Worm (Caenorhabditis elegans) whole organism, midembryonic: ENCODE results near the gene ins-9.

Experiments
- T22C8.4 ChIP-seq: fragments of 200-800 bp; sonication (Bioruptor generic); IDR thresholded peaks from 2 replicates; pipeline ENCODE4 v1.3.6; 2022; ENCODE audit warnings: missing genetic modification characterization, missing compliant biosample characterization
- cog-1 ChIP-seq: sonication (generic microtip); optimal IDR thresholded peaks from 2 replicates; lab custom pipeline; 2016; ENCODE audit warnings: missing genetic modification characterization, missing compliant biosample characterization
- flt-1 ChIP-seq: fragments of 200-800 bp; sonication (Bioruptor generic); IDR thresholded peaks from 2 replicates; pipeline ENCODE4 v1.3.6; 2022; ENCODE audit warnings: missing genetic modification characterization, missing compliant biosample characterization
- klf-2 ChIP-seq: fragments of 200-800 bp; sonication (Bioruptor generic); conservative IDR thresholded peaks from 2 replicates; pipeline ENCODE4 v1.3.6; 2022; ENCODE audit warnings: missing genetic modification reagents, missing genetic modification characterization, missing compliant biosample characterization
- med-1 ChIP-seq: sonication (generic microtip); optimal IDR thresholded peaks from 2 replicates; lab custom pipeline; 2017; ENCODE audit warnings: missing genetic modification characterization, mild to moderate bottlenecking, missing compliant biosample characterization, antibody characterized with exemption, missing genetic modification reagents; ENCODE audit not compliant: insufficient read depth
- ref-1 ChIP-seq: fragments of 200-800 bp; sonication (Bioruptor generic); conservative IDR thresholded peaks from 2 replicates; pipeline ENCODE4 v1.3.6; 2022; ENCODE audit warnings: missing genetic modification reagents, missing genetic modification characterization, missing compliant biosample characterization
- tab-1 ChIP-seq: fragments of 200-800 bp; sonication (Bioruptor generic); IDR thresholded peaks from 2 replicates; pipeline ENCODE4 v1.3.6; 2022; ENCODE audit warnings: missing genetic modification characterization, missing compliant biosample characterization
- ztf-23 ChIP-seq: fragments of 200-800 bp; sonication (Bioruptor generic); IDR thresholded peaks from 2 replicates; pipeline ENCODE4 v1.3.6; 2022; ENCODE audit warnings: missing genetic modification reagents, missing genetic modification characterization, missing compliant biosample characterization
- ztf-29 ChIP-seq: fragments of 200-800 bp; sonication (Bioruptor generic); IDR thresholded peaks from 2 replicates; pipeline ENCODE4 v1.3.6; 2022; ENCODE audit warnings: missing genetic modification reagents, missing genetic modification characterization, missing compliant biosample characterization

ins-9 gene

DNA sequence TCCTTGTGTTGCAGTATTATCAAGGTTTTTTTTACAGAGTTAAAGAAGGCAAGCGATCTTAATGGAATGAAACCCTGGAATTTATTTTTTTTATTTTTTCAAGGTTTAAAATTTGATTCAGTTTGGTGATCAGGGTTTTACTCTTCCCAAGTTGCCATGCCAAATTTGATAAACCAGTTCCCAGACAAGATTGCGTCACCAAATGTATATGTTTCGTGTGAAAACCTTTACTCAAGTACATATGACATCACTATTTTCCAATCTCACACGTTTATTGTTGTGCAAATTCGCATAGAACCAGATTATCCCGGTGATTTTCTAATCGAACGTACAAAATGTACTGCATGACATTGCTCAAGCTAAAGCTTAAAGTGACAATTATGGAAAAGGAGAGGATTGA lies 12.2 kb upstream of the ins-9 start:
- no peak for TF ChIP-seq ztf-29 (GFP tag; lab: Robert Waterston, UW)
- TF ChIP-seq klf-2 (GFP tag; lab: Robert Waterston, UW) = no peak
- no peak for TF ChIP-seq flt-1 (GFP tag; lab: Robert Waterston, UW)
- no peak for TF ChIP-seq cog-1 (tag; lab: Kevin White, UChicago)
- no peak for TF ChIP-seq ztf-23 (GFP tag; lab: Robert Waterston, UW)
- no peak for TF ChIP-seq med-1
- no peak for TF ChIP-seq tab-1 (GFP tag; lab: Robert Waterston, UW)
- no peak for TF ChIP-seq T22C8.4 (GFP tag; lab: Robert Waterston, UW)
- no peak for TF ChIP-seq ref-1

DNA sequence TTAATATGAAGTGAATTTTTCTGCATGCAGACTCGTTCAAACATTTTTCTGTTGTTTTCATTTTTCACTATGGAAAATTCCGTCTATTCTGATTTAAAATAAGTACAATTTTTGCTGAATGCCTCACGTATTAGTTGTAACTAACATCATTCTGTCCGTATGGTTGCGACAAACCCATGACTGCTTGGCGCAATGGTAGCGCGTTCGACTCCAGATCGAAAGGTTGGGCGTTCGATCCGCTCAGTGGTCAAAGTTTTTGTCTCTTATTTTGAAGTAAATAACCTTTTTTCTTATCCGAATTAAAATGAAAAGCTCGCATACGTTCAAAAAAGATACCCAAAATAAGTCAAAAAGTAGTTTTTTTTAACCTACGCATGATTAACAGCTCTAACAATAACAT lies 10.7 kb upstream of the ins-9 start:
- TF ChIP-seq med-1 = no peak
- no peak for TF ChIP-seq T22C8.4 (GFP tag; lab: Robert Waterston, UW)
- TF ChIP-seq cog-1 (tag; lab: Kevin White, UChicago) = no peak
- TF ChIP-seq flt-1 (GFP tag; lab: Robert Waterston, UW) = no peak

DNA sequence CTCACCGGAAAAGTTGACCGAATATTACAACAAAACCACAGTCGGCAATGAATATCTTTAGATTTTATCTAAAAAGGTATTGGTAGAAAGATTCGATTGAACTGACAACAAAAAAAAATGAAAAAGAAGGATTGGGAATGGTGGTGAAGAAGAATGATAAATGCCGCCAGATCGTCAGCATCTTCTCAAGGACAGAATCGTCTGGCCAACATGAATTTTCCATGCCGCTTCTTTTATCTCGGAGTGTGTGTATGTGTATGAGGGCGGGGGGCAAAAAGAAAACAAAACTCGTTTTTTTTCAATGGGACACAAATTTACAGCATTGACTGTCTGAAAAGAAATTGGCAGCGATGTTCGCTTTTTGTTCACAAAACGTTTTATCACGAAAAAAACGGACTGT lies 9.4 kb upstream of the ins-9 start:
- TF ChIP-seq T22C8.4 (GFP tag; lab: Robert Waterston, UW) (no peak), klf-2 (GFP tag; lab: Robert Waterston, UW) (no peak), ztf-23 (GFP tag; lab: Robert Waterston, UW) (no peak), ztf-29 (GFP tag; lab: Robert Waterston, UW) (no peak), ref-1 (no peak), flt-1 (GFP tag; lab: Robert Waterston, UW) (no peak)

DNA sequence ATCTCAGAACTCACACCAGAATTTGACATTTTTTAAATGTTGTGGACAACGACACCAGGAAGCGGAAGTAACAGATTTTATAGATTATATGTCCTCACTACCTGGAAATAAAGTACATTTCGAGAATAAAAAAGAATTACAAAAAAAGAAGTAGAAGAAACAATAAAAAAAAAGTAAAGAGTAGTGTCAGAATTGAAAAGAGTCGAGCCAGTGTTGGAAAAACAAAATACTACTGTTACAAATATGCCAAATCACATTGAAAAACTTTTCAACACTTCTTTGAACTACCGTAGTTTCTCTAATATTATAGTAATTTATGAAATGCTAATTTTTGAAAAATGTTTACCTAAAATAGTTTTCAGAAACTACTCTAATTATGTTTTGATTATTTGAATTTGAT lies 8.3 kb upstream of the ins-9 start, which contains the start of gene C06E2.1:
Gene C06E2.1, minus strand, starts transcription at position 101 of the 400 bp plus-strand sequence.
- TF ChIP-seq T22C8.4 (GFP tag; lab: Robert Waterston, UW) (no peak), flt-1 (GFP tag; lab: Robert Waterston, UW) (no peak), klf-2 (GFP tag; lab: Robert Waterston, UW) (no peak), ztf-23 (GFP tag; lab: Robert Waterston, UW) (no peak), cog-1 (tag; lab: Kevin White, UChicago) (no peak), tab-1 (GFP tag; lab: Robert Waterston, UW) (no peak), ztf-29 (GFP tag; lab: Robert Waterston, UW) (no peak), med-1 (no peak), ref-1 (no peak)

DNA sequence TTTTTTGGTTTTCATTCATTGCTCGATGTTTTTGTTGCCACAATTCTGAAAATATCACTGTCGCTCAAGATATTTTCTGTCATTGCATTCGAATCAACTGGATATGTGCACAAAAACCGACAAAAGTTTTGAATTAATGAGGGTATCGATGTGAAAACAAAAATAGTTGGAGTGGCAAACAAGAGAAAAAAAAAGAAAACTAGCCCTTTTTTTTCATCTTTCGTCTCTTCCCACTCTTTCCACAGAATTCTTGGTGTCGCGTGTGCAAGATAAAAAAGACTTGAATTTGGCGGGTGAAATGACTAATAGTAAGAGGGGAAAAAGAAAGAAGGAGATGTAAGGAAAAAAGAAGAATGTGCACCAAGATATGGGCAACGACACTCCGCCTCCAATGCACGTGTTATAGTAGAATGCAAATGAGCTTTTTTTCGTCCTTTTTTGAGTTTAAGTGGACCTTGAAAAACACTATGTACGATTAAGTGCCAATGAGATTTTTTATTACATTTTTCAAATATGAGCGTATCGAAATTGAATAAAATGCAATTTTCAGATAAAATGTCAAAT lies 2.7 kb upstream of the ins-9 start, which contains the start of the genes ubc-22 and ubc-21:
Gene ubc-22, minus strand, starts transcription at position 51 of the 564 bp plus-strand sequence.
Gene ubc-21, plus strand, starts transcription at position 514 of the 564 bp plus-strand sequence.
- no peak for TF ChIP-seq flt-1 (GFP tag; lab: Robert Waterston, UW)
- no peak for TF ChIP-seq med-1
- TF ChIP-seq tab-1 (GFP tag; lab: Robert Waterston, UW) = no peak
- no peak for TF ChIP-seq T22C8.4 (GFP tag; lab: Robert Waterston, UW)
- no peak for TF ChIP-seq klf-2 (GFP tag; lab: Robert Waterston, UW)
- no peak for TF ChIP-seq ztf-23 (GFP tag; lab: Robert Waterston, UW)
- no peak for TF ChIP-seq ref-1
- TF ChIP-seq cog-1 (tag; lab: Kevin White, UChicago) = no peak
- no peak for TF ChIP-seq ztf-29 (GFP tag; lab: Robert Waterston, UW)

DNA sequence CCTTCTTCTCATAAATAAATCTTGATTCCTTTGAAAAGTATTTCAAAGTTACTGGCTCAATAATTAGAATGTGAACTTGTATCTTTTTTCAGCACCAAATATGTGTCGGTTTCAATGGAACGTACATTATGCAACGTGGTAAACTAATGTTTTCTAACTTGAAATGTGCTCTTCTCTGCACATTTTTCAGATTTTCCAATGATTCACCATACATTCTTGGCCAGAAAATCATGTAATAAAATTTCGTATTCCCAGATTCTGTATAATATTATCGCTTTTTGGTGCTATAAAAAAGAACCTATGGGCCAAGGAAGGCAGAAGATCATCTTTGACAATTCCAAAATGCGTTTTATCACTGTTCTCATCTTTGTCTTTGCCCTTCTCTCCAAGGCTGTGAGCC lies 5.5 kb downstream of the ins-9 start, which contains the start of gene C06E2.9:
Gene C06E2.9, plus strand, starts transcription at position 301 of the 400 bp plus-strand sequence.
- TF ChIP-seq med-1 = no peak
- TF ChIP-seq ztf-29 (GFP tag; lab: Robert Waterston, UW) = no peak
- no peak for TF ChIP-seq ref-1
- no peak for TF ChIP-seq tab-1 (GFP tag; lab: Robert Waterston, UW)
- no peak for TF ChIP-seq flt-1 (GFP tag; lab: Robert Waterston, UW)
- TF ChIP-seq ztf-23 (GFP tag; lab: Robert Waterston, UW) = no peak
- no peak for TF ChIP-seq T22C8.4 (GFP tag; lab: Robert Waterston, UW)
- TF ChIP-seq klf-2 (GFP tag; lab: Robert Waterston, UW) = no peak
- no peak for TF ChIP-seq cog-1 (tag; lab: Kevin White, UChicago)

DNA sequence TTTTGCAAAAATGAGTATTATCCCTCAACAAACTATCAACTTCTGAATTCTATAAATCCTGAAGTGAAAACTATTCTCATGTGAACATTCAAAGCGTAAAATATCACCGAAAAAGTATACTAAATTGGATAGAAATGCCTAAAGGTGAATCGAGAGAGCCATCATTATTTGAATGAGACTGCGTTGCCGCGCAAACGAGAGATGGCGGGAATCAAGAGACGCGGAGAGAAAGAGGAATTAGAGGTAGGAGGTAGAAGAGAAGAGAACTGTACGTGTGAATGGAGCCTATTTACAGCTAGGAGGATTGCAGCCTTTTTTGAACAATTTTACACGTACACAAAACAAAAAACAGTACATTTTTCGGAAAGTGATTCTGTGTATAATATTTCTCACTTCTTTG lies 6.9 kb downstream of the ins-9 start:
- TF ChIP-seq klf-2 (GFP tag; lab: Robert Waterston, UW) = no peak
- no peak for TF ChIP-seq med-1
- no peak for TF ChIP-seq ztf-23 (GFP tag; lab: Robert Waterston, UW)
- no peak for TF ChIP-seq cog-1 (tag; lab: Kevin White, UChicago)
- TF ChIP-seq T22C8.4 (GFP tag; lab: Robert Waterston, UW) = no peak
- no peak for TF ChIP-seq tab-1 (GFP tag; lab: Robert Waterston, UW)
- TF ChIP-seq flt-1 (GFP tag; lab: Robert Waterston, UW) = no peak
- TF ChIP-seq ztf-29 (GFP tag; lab: Robert Waterston, UW) = no peak
- TF ChIP-seq ref-1 = no peak

DNA sequence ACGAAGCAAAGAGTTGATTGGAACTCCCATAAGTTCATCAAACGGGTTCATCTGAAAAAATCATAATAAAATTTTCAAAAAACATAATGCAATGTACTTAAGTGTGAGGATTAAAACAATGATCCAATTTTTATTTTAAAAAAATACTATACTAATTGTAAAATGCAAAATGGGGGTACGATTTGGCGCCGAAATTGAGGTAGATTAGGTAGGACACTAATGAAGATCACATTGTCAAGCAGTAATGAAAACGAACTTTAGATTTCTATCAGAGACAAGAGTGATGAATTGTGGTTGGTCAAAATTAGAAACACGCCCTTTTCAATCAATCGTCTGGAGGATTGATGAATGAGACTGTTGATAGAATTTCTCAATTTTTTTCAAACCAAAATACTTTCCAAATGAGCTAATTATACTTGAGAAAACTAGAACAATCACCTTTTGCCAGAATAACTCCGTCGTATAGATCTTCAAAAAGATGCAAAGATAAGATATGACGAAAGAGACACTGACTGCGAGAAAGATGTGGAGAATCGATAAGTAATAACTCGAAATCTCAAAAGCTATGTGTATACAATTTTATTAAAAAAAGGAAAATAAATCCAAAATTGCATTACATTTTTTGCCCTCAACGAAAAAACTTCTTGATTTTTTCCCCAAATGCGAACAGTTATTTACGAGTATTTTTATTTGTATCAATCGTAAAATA lies 8.4 kb downstream of the ins-9 start, which contains the start of gene C06E2.5:
Gene C06E2.5, minus strand, starts transcription at position 51 of the 709 bp plus-strand sequence.
- TF ChIP-seq ref-1 = no peak
- no peak for TF ChIP-seq klf-2 (GFP tag; lab: Robert Waterston, UW)
- no peak for TF ChIP-seq ztf-23 (GFP tag; lab: Robert Waterston, UW)
- no peak for TF ChIP-seq ztf-29 (GFP tag; lab: Robert Waterston, UW)
- no peak for TF ChIP-seq flt-1 (GFP tag; lab: Robert Waterston, UW)
- no peak for TF ChIP-seq T22C8.4 (GFP tag; lab: Robert Waterston, UW)
- TF ChIP-seq tab-1 (GFP tag; lab: Robert Waterston, UW) = no peak
- TF ChIP-seq med-1 = no peak
- no peak for TF ChIP-seq cog-1 (tag; lab: Kevin White, UChicago)

DNA sequence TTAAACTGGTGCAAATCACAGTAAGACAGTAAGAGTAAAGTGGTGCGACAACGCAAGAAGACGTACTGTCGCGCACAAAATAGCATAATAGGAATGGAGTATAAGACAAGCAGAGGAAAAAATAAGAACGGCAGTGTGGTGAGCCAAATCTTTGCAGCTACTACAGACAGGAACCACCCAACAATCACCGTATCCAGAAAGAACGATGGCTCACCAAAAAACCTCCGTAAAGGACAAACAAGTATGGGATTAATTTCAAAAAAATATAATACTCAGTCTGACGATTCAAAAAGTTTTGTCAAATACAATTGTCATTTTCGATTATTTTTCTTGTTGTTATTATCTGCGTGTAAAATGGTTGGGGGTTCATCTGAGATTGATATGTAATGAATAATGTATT lies 12.1 kb downstream of the ins-9 start:
- no peak for TF ChIP-seq ztf-23 (GFP tag; lab: Robert Waterston, UW)
- TF ChIP-seq T22C8.4 (GFP tag; lab: Robert Waterston, UW) = no peak
- no peak for TF ChIP-seq klf-2 (GFP tag; lab: Robert Waterston, UW)
- TF ChIP-seq tab-1 (GFP tag; lab: Robert Waterston, UW) = no peak
- no peak for TF ChIP-seq cog-1 (tag; lab: Kevin White, UChicago)
- no peak for TF ChIP-seq ref-1
- TF ChIP-seq ztf-29 (GFP tag; lab: Robert Waterston, UW) = no peak
- no peak for TF ChIP-seq flt-1 (GFP tag; lab: Robert Waterston, UW)
- TF ChIP-seq med-1 = no peak
